Fruit fly (Drosophila melanogaster) whole organism, embryonic: ENCODE results near the gene Nt5b.

ENCODE experiments used
- Antp ChIP-seq: fragments of 200-800 bp; sonication (Bioruptor generic); optimal IDR thresholded peaks from 3 replicates; lab custom pipeline; 2016; ENCODE audit warnings: missing biosample characterization, missing genetic modification characterization
- Atf6 ChIP-seq: fragments of 200-800 bp; sonication (Bioruptor generic); IDR thresholded peaks from 2 replicates; pipeline ENCODE4 v1.3.6; 2022; ENCODE audit warnings: missing biosample characterization, missing genetic modification characterization
- CG10147 ChIP-seq: fragments of 200-800 bp; sonication (Bioruptor generic); optimal IDR thresholded peaks from 2 replicates; lab custom pipeline; 2019; ENCODE audit warnings: missing biosample characterization, mild to moderate bottlenecking, missing genetic modification characterization, moderate library complexity
- CG10462 ChIP-seq: fragments of 200-800 bp; sonication (Bioruptor generic); optimal IDR thresholded peaks from 2 replicates; lab custom pipeline; 2016; ENCODE audit warnings: missing biosample characterization, missing genetic modification characterization
- CG10979 ChIP-seq: fragments of 200-800 bp; sonication (Bioruptor generic); optimal IDR thresholded peaks from 2 replicates; lab custom pipeline; 2018; ENCODE audit warnings: missing biosample characterization, mild to moderate bottlenecking, missing genetic modification characterization, moderate library complexity
- CG12219 ChIP-seq: fragments of 200-800 bp; sonication (Bioruptor generic); optimal IDR thresholded peaks from 3 replicates; lab custom pipeline; 2018; ENCODE audit warnings: missing biosample characterization, mild to moderate bottlenecking, missing genetic modification characterization
- CG13894 ChIP-seq: fragments of 200-800 bp; sonication (Bioruptor generic); optimal IDR thresholded peaks from 3 replicates; lab custom pipeline; 2018; ENCODE audit warnings: missing biosample characterization, mild to moderate bottlenecking, missing genetic modification characterization, moderate library complexity
- CG14667 ChIP-seq: fragments of 200-800 bp; sonication (Bioruptor generic); IDR thresholded peaks from 2 replicates; pipeline ENCODE4 v1.3.6; 2022; ENCODE audit warnings: missing biosample characterization, missing genetic modification characterization
- CG15269 ChIP-seq: fragments of 200-800 bp; sonication (Bioruptor generic); optimal IDR thresholded peaks from 2 replicates; lab custom pipeline; 2018; ENCODE audit warnings: missing biosample characterization, mild to moderate bottlenecking, missing genetic modification characterization, moderate library complexity
- CG15479 ChIP-seq: fragments of 200-800 bp; sonication (Bioruptor generic); optimal IDR thresholded peaks from 3 replicates; lab custom pipeline; 2019; ENCODE audit warnings: missing biosample characterization, mild to moderate bottlenecking, missing genetic modification characterization, moderate library complexity
- CG1832 ChIP-seq: fragments of 200-800 bp; sonication (Bioruptor generic); optimal IDR thresholded peaks from 2 replicates; lab custom pipeline; 2017; ENCODE audit warnings: missing biosample characterization, mild to moderate bottlenecking, missing genetic modification characterization, inconsistent platforms
- CG31224 ChIP-seq: fragments of 200-800 bp; sonication (Bioruptor generic); IDR thresholded peaks from 2 replicates; pipeline ENCODE4 v1.3.6; 2022; ENCODE audit warnings: missing biosample characterization, missing genetic modification characterization
- CG31365 ChIP-seq: fragments of 200-800 bp; sonication (Bioruptor generic); optimal IDR thresholded peaks from 2 replicates; lab custom pipeline; 2018; ENCODE audit warnings: missing biosample characterization, mild to moderate bottlenecking, missing genetic modification characterization
- CG32532 ChIP-seq: fragments of 200-800 bp; sonication (Bioruptor generic); IDR thresholded peaks from 2 replicates; pipeline ENCODE4 v1.3.6; 2022; ENCODE audit warnings: missing biosample characterization, missing genetic modification characterization
- CG32772 ChIP-seq: fragments of 200-800 bp; sonication (Bioruptor generic); IDR thresholded peaks from 2 replicates; pipeline ENCODE4 v1.3.6; 2022; ENCODE audit warnings: missing biosample characterization, missing genetic modification characterization
- CG4282 ChIP-seq: fragments of 200-800 bp; sonication (Bioruptor generic); optimal IDR thresholded peaks from 2 replicates; lab custom pipeline; 2016; ENCODE audit warnings: missing biosample characterization, missing genetic modification characterization
- D ChIP-seq, 2 experiments: fragments of 200-800 bp in 1 of 2; fragments of >200 bp in 1 of 2; sonication (Bioruptor generic) in 1 of 2; optimal IDR thresholded peaks; 2 replicates in 1 of 2; 3 replicates in 1 of 2; lab custom pipeline; 2017; ENCODE audit warnings: mild to moderate bottlenecking in 1 of 2, missing biosample characterization in 1 of 2, missing genetic modification characterization in 1 of 2, missing genetic modification reagents in 1 of 2
- Drgx ChIP-seq: fragments of 200-800 bp; sonication (Bioruptor generic); IDR thresholded peaks from 2 replicates; pipeline ENCODE4 v1.3.6; 2022; ENCODE audit warnings: missing biosample characterization, missing genetic modification characterization
- E2f2 ChIP-seq: fragments of 200-800 bp; sonication (Bioruptor generic); IDR thresholded peaks from 2 replicates; pipeline ENCODE4 v1.3.6; 2022; ENCODE audit warnings: missing biosample characterization, missing genetic modification characterization
- Elba2 ChIP-seq: fragments of 200-800 bp; sonication (Bioruptor generic); optimal IDR thresholded peaks from 3 replicates; lab custom pipeline; 2016; ENCODE audit warnings: missing biosample characterization, missing genetic modification characterization
- HLHmδ ChIP-seq: fragments of 200-800 bp; sonication (Bioruptor generic); optimal IDR thresholded peaks from 2 replicates; lab custom pipeline; 2018; ENCODE audit warnings: missing biosample characterization, mild to moderate bottlenecking, missing genetic modification characterization, moderate library complexity
- HmgZ ChIP-seq: fragments of 200-800 bp; sonication (Bioruptor generic); optimal IDR thresholded peaks from 2 replicates; lab custom pipeline; 2018; ENCODE audit warnings: missing biosample characterization, mild to moderate bottlenecking, missing genetic modification characterization
- Hmx ChIP-seq: fragments of 200-800 bp; sonication (Bioruptor generic); optimal IDR thresholded peaks from 2 replicates; lab custom pipeline; 2016; ENCODE audit warnings: missing biosample characterization, missing genetic modification characterization
- NC2β ChIP-seq: fragments of 200-800 bp; sonication (Bioruptor generic); optimal IDR thresholded peaks from 2 replicates; lab custom pipeline; 2016; ENCODE audit warnings: missing biosample characterization, missing genetic modification characterization
- Opbp ChIP-seq: fragments of 200-800 bp; sonication (Bioruptor generic); IDR thresholded peaks from 3 replicates; pipeline ENCODE4 v1.3.6; 2022; ENCODE audit warnings: missing biosample characterization, missing genetic modification characterization; ENCODE audit not compliant: partially characterized antibody
- Six4 ChIP-seq: fragments of 200-800 bp; sonication (Bioruptor generic); optimal IDR thresholded peaks from 2 replicates; lab custom pipeline; 2016; ENCODE audit warnings: missing biosample characterization, missing genetic modification characterization
- Taf1 ChIP-seq: fragments of 200-800 bp; sonication (Bioruptor generic); IDR thresholded peaks from 2 replicates; pipeline ENCODE4 v1.3.6; 2022; ENCODE audit warnings: missing biosample characterization, missing genetic modification characterization
- Vsx1 ChIP-seq: fragments of 200-800 bp; sonication (Bioruptor generic); optimal IDR thresholded peaks from 2 replicates; lab custom pipeline; 2017; ENCODE audit warnings: missing biosample characterization, mild to moderate bottlenecking, missing genetic modification characterization, missing genetic modification reagents
- br ChIP-seq: fragments of >200 bp; optimal IDR thresholded peaks from 2 replicates; lab custom pipeline; 2017
- bsh ChIP-seq, 2 experiments: fragments of 200-800 bp; sonication (Bioruptor generic); optimal IDR thresholded peaks; 2 replicates each; lab custom pipeline; 2017 to 2018; ENCODE audit warnings: mild to moderate bottlenecking in 2 of 2, missing biosample characterization in 2 of 2, missing genetic modification characterization in 2 of 2, moderate library complexity in 1 of 2
- cas ChIP-seq: fragments of 200-800 bp; sonication (Bioruptor generic); IDR thresholded peaks from 2 replicates; pipeline ENCODE4 v1.3.6; 2022; ENCODE audit warnings: missing biosample characterization, missing genetic modification characterization
- crc ChIP-seq: fragments of 200-800 bp; sonication (Bioruptor generic); optimal IDR thresholded peaks from 2 replicates; lab custom pipeline; 2016; ENCODE audit warnings: missing biosample characterization, missing genetic modification characterization
- h ChIP-seq: fragments of >200 bp; optimal IDR thresholded peaks from 2 replicates; lab custom pipeline; 2017
- kay ChIP-seq: fragments of 200-800 bp; sonication (Bioruptor generic); optimal IDR thresholded peaks from 2 replicates; lab custom pipeline; 2016; ENCODE audit warnings: missing biosample characterization, missing genetic modification characterization
- ken ChIP-seq: fragments of 200-800 bp; sonication (Bioruptor generic); IDR thresholded peaks from 3 replicates; pipeline ENCODE4 v1.3.6; 2022; ENCODE audit warnings: missing biosample characterization, missing genetic modification characterization
- lbe ChIP-seq: fragments of 200-800 bp; sonication (Bioruptor generic); optimal IDR thresholded peaks from 2 replicates; lab custom pipeline; 2016; ENCODE audit warnings: missing biosample characterization, mild to moderate bottlenecking, missing genetic modification characterization
- lmd ChIP-seq: fragments of 200-800 bp; sonication (Bioruptor generic); IDR thresholded peaks from 2 replicates; pipeline ENCODE4 v1.3.6; 2022; ENCODE audit warnings: missing biosample characterization, missing genetic modification characterization
- nerfin-1 ChIP-seq: fragments of 200-800 bp; sonication (Bioruptor generic); optimal IDR thresholded peaks from 3 replicates; lab custom pipeline; 2019; ENCODE audit warnings: missing biosample characterization, mild to moderate bottlenecking, missing genetic modification characterization, moderate library complexity
- pho ChIP-seq: fragments of 200-800 bp; sonication (Bioruptor generic); optimal IDR thresholded peaks from 2 replicates; lab custom pipeline; 2016; ENCODE audit warnings: missing biosample characterization, missing genetic modification characterization
- pros ChIP-seq: fragments of 200-800 bp; sonication (Bioruptor generic); optimal IDR thresholded peaks from 3 replicates; lab custom pipeline; 2019; ENCODE audit warnings: missing biosample characterization, mild to moderate bottlenecking, missing genetic modification characterization, moderate library complexity
- ro ChIP-seq: fragments of 200-800 bp; sonication (Bioruptor generic); IDR thresholded peaks from 2 replicates; pipeline ENCODE4 v1.3.6; 2022; ENCODE audit warnings: missing biosample characterization, missing genetic modification characterization
- run ChIP-seq: fragments of 200-800 bp; sonication (Bioruptor generic); optimal IDR thresholded peaks from 3 replicates; lab custom pipeline; 2018; ENCODE audit warnings: missing biosample characterization, mild to moderate bottlenecking, missing genetic modification characterization
- sens ChIP-seq: fragments of 200-800 bp; sonication (Bioruptor generic); peaks from one replicate; lab custom pipeline; 2016; ENCODE audit warnings: missing biosample characterization, missing genetic modification characterization
- sisA ChIP-seq: fragments of 200-800 bp; sonication (Bioruptor generic); IDR thresholded peaks from 2 replicates; pipeline ENCODE4 v1.3.6; 2022; ENCODE audit warnings: missing biosample characterization, missing genetic modification characterization
- sqz ChIP-seq: fragments of 200-800 bp; sonication (Bioruptor generic); optimal IDR thresholded peaks from 3 replicates; lab custom pipeline; 2018; ENCODE audit warnings: missing biosample characterization, mild to moderate bottlenecking, missing genetic modification characterization
- tap ChIP-seq: fragments of 200-800 bp; optimal IDR thresholded peaks from 3 replicates; lab custom pipeline; 2019; ENCODE audit warnings: missing biosample characterization, mild to moderate bottlenecking, missing genetic modification characterization, moderate library complexity
- trem ChIP-seq: fragments of 200-800 bp; optimal IDR thresholded peaks from 3 replicates; lab custom pipeline; 2019; ENCODE audit warnings: missing biosample characterization, mild to moderate bottlenecking, missing genetic modification characterization, moderate library complexity
- ttk ChIP-seq: fragments of 200-800 bp; sonication (Bioruptor generic); IDR thresholded peaks from 2 replicates; pipeline ENCODE4 v2.1.2; 2022; ENCODE audit warnings: missing biosample characterization, missing genetic modification characterization
- tx ChIP-seq: fragments of 200-800 bp; sonication (Bioruptor generic); optimal IDR thresholded peaks from 2 replicates; lab custom pipeline; 2016; ENCODE audit warnings: missing biosample characterization, missing genetic modification characterization
- wek ChIP-seq: fragments of 200-800 bp; sonication (Bioruptor generic); optimal IDR thresholded peaks from 3 replicates; lab custom pipeline; 2018; ENCODE audit warnings: missing biosample characterization, mild to moderate bottlenecking, missing genetic modification characterization, moderate library complexity

Nt5b gene

dm6 chrX:18366851-18367649 is 42.9 kb downstream of the Nt5b start (continued):
- TF ChIP-seq tx (GFP tag; lab: Kevin White, UChicago): peak; percentile 48
- TF ChIP-seq tap (tag; lab: Kevin White, UChicago): peak; percentile 72
- TF ChIP-seq CG14667 (GFP tag; lab: Robert Waterston, UW): peak; percentile 49
- no peak for TF ChIP-seq Opbp (GFP tag; lab: Robert Waterston, UW)
- no peak for TF ChIP-seq Vsx1 (GFP tag; lab: Kevin White, UChicago)
- TF ChIP-seq Elba2 (GFP tag; lab: Kevin White, UChicago): no peak
- TF ChIP-seq D (optimal IDR thresholded peaks at IDR 0.05; lab: Kevin White, UChicago): no peak
- TF ChIP-seq D (GFP tag; optimal IDR thresholded peaks at IDR 0.05; lab: Kevin White, UChicago): no peak
- peak; percentile 26 for TF ChIP-seq CG10979 (tag; lab: Kevin White, UChicago)
- peak; percentile 76 for TF ChIP-seq CG10147 (GFP tag; lab: Kevin White, UChicago)
- TF ChIP-seq lbe (GFP tag; lab: Kevin White, UChicago): no peak
- no peak for TF ChIP-seq ken
- TF ChIP-seq h (lab: Kevin White, UChicago): no peak
- peak; percentile 69 for TF ChIP-seq Taf1 (GFP tag; lab: Robert Waterston, UW)
- peak; percentile 91 for TF ChIP-seq lmd
- TF ChIP-seq Drgx (GFP tag; lab: Robert Waterston, UW): peak; percentile 74
- TF ChIP-seq br (lab: Kevin White, UChicago): no peak
- no peak for TF ChIP-seq pros (GFP tag; lab: Kevin White, UChicago)
- no peak for TF ChIP-seq ro (GFP tag; lab: Robert Waterston, UW)
- peak; percentile 92 for TF ChIP-seq HmgZ (tag; lab: Kevin White, UChicago)
- TF ChIP-seq sisA (GFP tag; lab: Robert Waterston, UW): peak; percentile 64
- peak; percentile 69 for TF ChIP-seq ttk (GFP tag; lab: Robert Waterston, UW)
- peak; percentile 71 for TF ChIP-seq CG31224 (GFP tag; lab: Robert Waterston, UW)
- TF ChIP-seq CG15479 (GFP tag; lab: Kevin White, UChicago): no peak
- TF ChIP-seq Antp (GFP tag; lab: Kevin White, UChicago): peak; percentile 50
- peak; percentile 73 for TF ChIP-seq nerfin-1 (tag; lab: Kevin White, UChicago)
- TF ChIP-seq kay (GFP tag; lab: Kevin White, UChicago): peak; percentile 75
- peak; percentile 28 for TF ChIP-seq NC2β (GFP tag; lab: Kevin White, UChicago)
- TF ChIP-seq Atf6: peak; percentile 85
- peak; percentile 75 for TF ChIP-seq CG12219 (GFP tag; lab: Kevin White, UChicago)
- TF ChIP-seq CG15269 (tag; lab: Kevin White, UChicago): peak; percentile 90
- TF ChIP-seq CG32532 (GFP tag; lab: Robert Waterston, UW): peak; percentile 85
- TF ChIP-seq CG13894 (tag; lab: Kevin White, UChicago): peak; percentile 92
- TF ChIP-seq CG31365 (tag; lab: Kevin White, UChicago): peak; percentile 37
- no peak for TF ChIP-seq CG10462 (GFP tag; lab: Kevin White, UChicago)
- peak in 1 of 2 experiments; percentile 57 for TF ChIP-seq bsh (GFP tag; optimal IDR thresholded peaks at IDR 0.05; lab: Kevin White, UChicago)
- TF ChIP-seq wek: no peak
- peak; percentile 71 for TF ChIP-seq cas (GFP tag; lab: Robert Waterston, UW)
- TF ChIP-seq E2f2: peak; percentile 28; the same call in 1 of the 2 replicates
- TF ChIP-seq run (tag; lab: Kevin White, UChicago): peak; percentile 52
- TF ChIP-seq Six4: no peak
- TF ChIP-seq Hmx (GFP tag; lab: Kevin White, UChicago): no peak
- peak; percentile 26 for TF ChIP-seq CG1832
- no peak for TF ChIP-seq sqz (GFP tag; lab: Kevin White, UChicago)
- no peak for TF ChIP-seq HLHmδ
- peak; percentile 19 for TF ChIP-seq trem (tag; lab: Kevin White, UChicago)
- peak; percentile 90 for TF ChIP-seq sens (GFP tag; lab: Kevin White, UChicago)
- peak; percentile 33 for TF ChIP-seq crc
- peak; percentile 79 for TF ChIP-seq pho (GFP tag; lab: Kevin White, UChicago)
- TF ChIP-seq CG4282: no peak
- TF ChIP-seq CG32772: peak; percentile 60; the same call in 1 of the 2 replicates
